Fruit fly (Drosophila melanogaster) whole organism, embryonic: ENCODE measurements around the gene Fancd2.

Experiments used
- Atf3 ChIP-seq: fragments of 200-800 bp; sonication (Bioruptor generic); optimal IDR thresholded peaks from 3 replicates; lab custom pipeline; 2016; ENCODE audit warnings: missing biosample characterization, missing genetic modification characterization
- Bgb ChIP-seq: fragments of 200-800 bp; sonication (Bioruptor generic); IDR thresholded peaks from 2 replicates; pipeline ENCODE4 v1.3.6; 2022; ENCODE audit warnings: missing biosample characterization, missing genetic modification characterization; ENCODE audit not compliant: partially characterized antibody
- CG10147 ChIP-seq: fragments of 200-800 bp; sonication (Bioruptor generic); optimal IDR thresholded peaks from 2 replicates; lab custom pipeline; 2019; ENCODE audit warnings: missing biosample characterization, mild to moderate bottlenecking, missing genetic modification characterization, moderate library complexity
- CG11398 ChIP-seq: fragments of 200-800 bp; sonication (Bioruptor generic); optimal IDR thresholded peaks from 2 replicates; lab custom pipeline; 2016; ENCODE audit warnings: missing biosample characterization, missing genetic modification characterization
- CG12104 ChIP-seq: fragments of 200-800 bp; sonication (Bioruptor generic); optimal IDR thresholded peaks from 3 replicates; lab custom pipeline; 2016; ENCODE audit warnings: missing biosample characterization, missing genetic modification characterization
- CG12391 ChIP-seq: fragments of 200-800 bp; sonication (Bioruptor generic); optimal IDR thresholded peaks from 3 replicates; lab custom pipeline; 2018; ENCODE audit warnings: missing biosample characterization, mild to moderate bottlenecking, missing genetic modification characterization, moderate library complexity
- CG15011 ChIP-seq: fragments of 200-800 bp; sonication (Bioruptor generic); optimal IDR thresholded peaks from 3 replicates; lab custom pipeline; 2018; ENCODE audit warnings: missing biosample characterization, mild to moderate bottlenecking, missing genetic modification characterization
- CG15269 ChIP-seq: fragments of 200-800 bp; sonication (Bioruptor generic); optimal IDR thresholded peaks from 2 replicates; lab custom pipeline; 2018; ENCODE audit warnings: missing biosample characterization, mild to moderate bottlenecking, missing genetic modification characterization, moderate library complexity
- CG15601 ChIP-seq: fragments of 200-800 bp; sonication (Bioruptor generic); optimal IDR thresholded peaks from 3 replicates; lab custom pipeline; 2019; ENCODE audit warnings: missing biosample characterization, mild to moderate bottlenecking, missing genetic modification characterization, moderate library complexity
- CG16813 ChIP-seq: fragments of 200-800 bp; sonication (Bioruptor generic); IDR thresholded peaks from 3 replicates; pipeline ENCODE4 v1.3.6; 2022; ENCODE audit warnings: missing biosample characterization, missing genetic modification characterization; ENCODE audit not compliant: partially characterized antibody
- CG18619 ChIP-seq: fragments of 200-800 bp; sonication (Bioruptor generic); optimal IDR thresholded peaks from 3 replicates; lab custom pipeline; 2017; ENCODE audit warnings: missing biosample characterization, mild to moderate bottlenecking, missing genetic modification characterization
- CG31441 ChIP-seq: fragments of 200-800 bp; sonication (Bioruptor generic); IDR thresholded peaks from 2 replicates; pipeline ENCODE4 v1.3.6; 2022; ENCODE audit warnings: missing biosample characterization, missing genetic modification characterization
- CG3847 ChIP-seq: fragments of 200-800 bp; sonication (Bioruptor generic); IDR thresholded peaks from 2 replicates; pipeline ENCODE4 v1.3.6; 2022; ENCODE audit warnings: missing biosample characterization, missing genetic modification characterization
- CG4617 ChIP-seq: fragments of 200-800 bp; sonication (Bioruptor generic); optimal IDR thresholded peaks from 3 replicates; lab custom pipeline; 2016; ENCODE audit warnings: missing biosample characterization, missing genetic modification characterization, borderline replicate concordance
- CG4854 ChIP-seq: fragments of 200-800 bp; sonication (Bioruptor generic); optimal IDR thresholded peaks from 2 replicates; lab custom pipeline; 2016; ENCODE audit warnings: missing biosample characterization, missing genetic modification characterization, inconsistent platforms
- CG6175 ChIP-seq: fragments of 200-800 bp; sonication (Bioruptor generic); IDR thresholded peaks from 3 replicates; pipeline ENCODE4 v1.3.6; 2022; ENCODE audit warnings: missing biosample characterization, missing genetic modification characterization
- CG7928 ChIP-seq: fragments of 200-800 bp; sonication (Bioruptor generic); optimal IDR thresholded peaks from 2 replicates; lab custom pipeline; 2017; ENCODE audit warnings: missing biosample characterization, mild to moderate bottlenecking, missing genetic modification characterization
- CG9817 ChIP-seq: fragments of 200-800 bp; sonication (Bioruptor generic); optimal IDR thresholded peaks from 2 replicates; lab custom pipeline; 2018; ENCODE audit warnings: missing biosample characterization, mild to moderate bottlenecking, missing genetic modification characterization, moderate library complexity
- CG9932 ChIP-seq: fragments of 200-800 bp; sonication (Bioruptor generic); IDR thresholded peaks from 2 replicates; pipeline ENCODE4 v1.3.6; 2022; ENCODE audit warnings: missing biosample characterization, missing genetic modification characterization
- CTCF ChIP-seq: fragments of 200-800 bp; sonication (Bioruptor generic); optimal IDR thresholded peaks from 2 replicates; lab custom pipeline; 2017; ENCODE audit warnings: missing biosample characterization, mild to moderate bottlenecking, missing genetic modification characterization, moderate library complexity
- CoRest ChIP-seq: fragments of 200-800 bp; sonication (Bioruptor generic); optimal IDR thresholded peaks from 3 replicates; lab custom pipeline; 2018; ENCODE audit warnings: missing biosample characterization, mild to moderate bottlenecking, missing genetic modification characterization, moderate library complexity
- D19A ChIP-seq: fragments of 200-800 bp; optimal IDR thresholded peaks from 3 replicates; lab custom pipeline; 2019; ENCODE audit warnings: missing biosample characterization, mild to moderate bottlenecking, missing genetic modification characterization, moderate library complexity
- Dip3 ChIP-seq: fragments of 200-800 bp; sonication (Bioruptor generic); optimal IDR thresholded peaks from 3 replicates; lab custom pipeline; 2016; ENCODE audit warnings: missing biosample characterization, missing genetic modification characterization
- Dp ChIP-seq: fragments of 200-800 bp; sonication (Bioruptor generic); optimal IDR thresholded peaks from 2 replicates; lab custom pipeline; 2018; ENCODE audit warnings: missing biosample characterization, mild to moderate bottlenecking, missing genetic modification characterization, moderate library complexity
- E2f1 ChIP-seq: fragments of 200-800 bp; sonication (Bioruptor generic); IDR thresholded peaks from 2 replicates; pipeline ENCODE4 v1.3.6; 2022; ENCODE audit warnings: missing biosample characterization, missing genetic modification characterization
- Fer2 ChIP-seq: fragments of 200-800 bp; sonication (Bioruptor generic); optimal IDR thresholded peaks from 2 replicates; lab custom pipeline; 2018; ENCODE audit warnings: missing biosample characterization, mild to moderate bottlenecking, missing genetic modification characterization, moderate library complexity
- Fer3 ChIP-seq: fragments of 200-800 bp; sonication (Bioruptor generic); optimal IDR thresholded peaks from 2 replicates; lab custom pipeline; 2018; ENCODE audit warnings: missing biosample characterization, mild to moderate bottlenecking, missing genetic modification characterization, moderate library complexity
- HHEX ChIP-seq: fragments of 200-800 bp; sonication (Bioruptor generic); optimal IDR thresholded peaks from 3 replicates; lab custom pipeline; 2017; ENCODE audit warnings: missing biosample characterization, mild to moderate bottlenecking, missing genetic modification characterization, missing genetic modification reagents
- HLH54F ChIP-seq: fragments of 200-800 bp; sonication (Bioruptor generic); optimal IDR thresholded peaks from 3 replicates; lab custom pipeline; 2016; ENCODE audit warnings: missing biosample characterization, missing genetic modification characterization
- HmgZ ChIP-seq: fragments of 200-800 bp; sonication (Bioruptor generic); optimal IDR thresholded peaks from 2 replicates; lab custom pipeline; 2018; ENCODE audit warnings: missing biosample characterization, mild to moderate bottlenecking, missing genetic modification characterization
- Jarid2 ChIP-seq: fragments of 200-800 bp; sonication (Bioruptor generic); optimal IDR thresholded peaks from 3 replicates; lab custom pipeline; 2017; ENCODE audit warnings: mild to moderate bottlenecking, missing biosample characterization, missing genetic modification reagents, missing genetic modification characterization
- Kr ChIP-seq: fragments of 200-800 bp; sonication (Bioruptor generic); optimal IDR thresholded peaks from 2 replicates; lab custom pipeline; 2017; ENCODE audit warnings: missing biosample characterization, mild to moderate bottlenecking, missing genetic modification characterization
- Lhr ChIP-seq: fragments of 200-800 bp; sonication (Bioruptor generic); optimal IDR thresholded peaks from 3 replicates; lab custom pipeline; 2017; ENCODE audit warnings: mild to moderate bottlenecking, missing biosample characterization, missing genetic modification reagents, missing genetic modification characterization
- MBD-R2 ChIP-seq: fragments of 200-800 bp; sonication (Bioruptor generic); IDR thresholded peaks from 2 replicates; pipeline ENCODE4 v1.3.6; 2022; ENCODE audit warnings: missing biosample characterization, missing genetic modification characterization
- Nf-YB ChIP-seq: fragments of 200-800 bp; sonication (Bioruptor generic); optimal IDR thresholded peaks from 3 replicates; lab custom pipeline; 2019; ENCODE audit warnings: missing biosample characterization, mild to moderate bottlenecking, missing genetic modification characterization, moderate library complexity
- Optix ChIP-seq: fragments of 200-800 bp; sonication (Bioruptor generic); IDR thresholded peaks from 3 replicates; pipeline ENCODE4 v1.3.6; 2022; ENCODE audit warnings: missing biosample characterization, missing genetic modification characterization
- Rfx ChIP-seq: fragments of 200-800 bp; sonication (Bioruptor generic); IDR thresholded peaks from 2 replicates; pipeline ENCODE4 v1.3.6; 2022; ENCODE audit warnings: missing biosample characterization, missing genetic modification characterization
- ab ChIP-seq: fragments of 200-800 bp; sonication (Bioruptor generic); optimal IDR thresholded peaks from 2 replicates; lab custom pipeline; 2016; ENCODE audit warnings: missing biosample characterization, missing genetic modification characterization
- az2 ChIP-seq: fragments of 200-800 bp; sonication (Bioruptor generic); optimal IDR thresholded peaks from 3 replicates; lab custom pipeline; 2016; ENCODE audit warnings: missing biosample characterization, missing genetic modification characterization
- ci ChIP-seq: fragments of 200-800 bp; sonication (Bioruptor generic); IDR thresholded peaks from 3 replicates; pipeline ENCODE4 v1.3.6; 2022; ENCODE audit warnings: missing biosample characterization, missing genetic modification characterization
- gsb-n ChIP-seq: fragments of 200-800 bp; sonication (Bioruptor generic); optimal IDR thresholded peaks from 3 replicates; lab custom pipeline; 2018; ENCODE audit warnings: missing biosample characterization, mild to moderate bottlenecking, missing genetic modification characterization
- hb ChIP-seq: fragments of 200-800 bp; sonication (Bioruptor generic); IDR thresholded peaks from 3 replicates; pipeline ENCODE4 v1.3.6; 2022; ENCODE audit warnings: missing biosample characterization, missing genetic modification characterization; ENCODE audit not compliant: partially characterized antibody
- inv ChIP-seq: fragments of 200-800 bp; sonication (Bioruptor generic); IDR thresholded peaks from 2 replicates; pipeline ENCODE4 v1.3.6; 2022; ENCODE audit warnings: missing biosample characterization, missing genetic modification characterization; ENCODE audit not compliant: partially characterized antibody
- lab ChIP-seq: fragments of 200-800 bp; sonication (Bioruptor generic); optimal IDR thresholded peaks from 3 replicates; lab custom pipeline; 2017; ENCODE audit warnings: missing biosample characterization, missing genetic modification characterization, mild to moderate bottlenecking, moderate library complexity, missing genetic modification reagents
- nau ChIP-seq: fragments of 200-800 bp; sonication (Bioruptor generic); optimal IDR thresholded peaks from 3 replicates; lab custom pipeline; 2017; ENCODE audit warnings: missing biosample characterization, mild to moderate bottlenecking, missing genetic modification characterization, missing genetic modification reagents
- pan ChIP-seq, 4 experiments: fragments of >200 bp in 3 of 4; fragments of 200-800 bp in 1 of 4; sonication (Bioruptor generic) in 1 of 4; optimal IDR thresholded peaks in 3 of 4; IDR thresholded peaks in 1 of 4; 2 replicates each; pipeline versions ENCODE4 v1.3.6 to Lab custom; 2017 to 2022; ENCODE audit warnings: missing biosample characterization in 2 of 4, missing genetic modification characterization in 2 of 4, mixed read lengths in 1 of 4
- slp2 ChIP-seq: fragments of 200-800 bp; sonication (Bioruptor generic); optimal IDR thresholded peaks from 2 replicates; lab custom pipeline; 2016; ENCODE audit warnings: missing biosample characterization, missing genetic modification characterization
- twi ChIP-seq: fragments of 200-800 bp; optimal IDR thresholded peaks from 2 replicates; lab custom pipeline; 2019; ENCODE audit warnings: missing biosample characterization, mild to moderate bottlenecking, missing genetic modification characterization, moderate library complexity
- zfh1 ChIP-seq: fragments of 200-800 bp; sonication (Bioruptor generic); IDR thresholded peaks from 3 replicates; pipeline ENCODE4 v1.3.6; 2022; ENCODE audit warnings: missing biosample characterization, missing genetic modification characterization

Gene Fancd2

dm6 chr3R:20850395-20851039 is 34.5 kb upstream of the Fancd2 start, which contains the start of gene RpS30 (continued):
- TF ChIP-seq CG31441 (peak; percentile 49), inv (peak; percentile 96), CG9817 (tag; lab: Kevin White, UChicago) (peak; percentile 42), pan (optimal IDR thresholded peaks at IDR 0.05; lab: Kevin White, UChicago) (no peak), pan (GFP tag; optimal IDR thresholded peaks at IDR 0.05 in 1 of 2, IDR thresholded peaks at IDR 0.05 in 1 of 2) (no peak), CG12104 (GFP tag; lab: Kevin White, UChicago) (peak; percentile 15), CG3847 (peak; percentile 71), CG9932 (GFP tag; lab: Robert Waterston, UW) (peak; percentile 70; the same call in 1 of the 2 replicates), Fer2 (no peak), ci (GFP tag; lab: Robert Waterston, UW) (peak; percentile 42; the same call in 2 of the 3 replicates), slp2 (GFP tag; lab: Kevin White, UChicago) (peak; percentile 15), CG4617 (peak; percentile 74), CG7928 (GFP tag; lab: Kevin White, UChicago) (peak; percentile 84), ab (no peak), Jarid2 (GFP tag; lab: Kevin White, UChicago) (peak; percentile 35), hb (GFP tag; lab: Robert Waterston, UW) (peak; percentile 96), CoRest (tag; lab: Kevin White, UChicago) (peak; percentile 68), CG6175 (no peak), CG16813 (peak; percentile 98), twi (tag; lab: Kevin White, UChicago) (peak; percentile 38), CG18619 (GFP tag; lab: Kevin White, UChicago) (peak; percentile 5), HHEX (no peak), nau (peak; percentile 2), CG11398 (GFP tag; lab: Kevin White, UChicago) (peak; percentile 15), CG4854 (GFP tag; lab: Kevin White, UChicago) (peak; percentile 33), az2 (GFP tag; lab: Kevin White, UChicago) (no peak), lab (GFP tag; lab: Kevin White, UChicago) (peak; percentile 58), HmgZ (tag; lab: Kevin White, UChicago) (peak; percentile 81), Optix (no peak), Dip3 (GFP tag; lab: Kevin White, UChicago) (peak; percentile 23), CG10147 (GFP tag; lab: Kevin White, UChicago) (peak; percentile 51), CG15269 (peak; percentile 24), CTCF (peak; percentile 41), Kr (peak; percentile 86), Lhr (GFP tag; lab: Kevin White, UChicago) (peak; percentile 66), Atf3 (GFP tag; lab: Kevin White, UChicago) (no peak), gsb-n (tag; lab: Kevin White, UChicago) (peak; percentile 21), CG15011 (GFP tag; lab: Kevin White, UChicago) (no peak), Rfx (GFP tag; lab: Robert Waterston, UW) (peak; percentile 71), MBD-R2 (GFP tag; lab: Robert Waterston, UW) (peak; percentile 43; the same call in 1 of the 2 replicates), HLH54F (GFP tag; lab: Kevin White, UChicago) (peak; percentile 39), Fer3 (peak; percentile 27), CG12391 (tag; lab: Kevin White, UChicago) (peak; percentile 56), zfh1 (GFP tag; lab: Robert Waterston, UW) (no peak), Bgb (GFP tag; lab: Robert Waterston, UW) (peak; percentile 98), CG15601 (tag; lab: Kevin White, UChicago) (peak; percentile 55), Dp (GFP tag; lab: Kevin White, UChicago) (peak; percentile 61), Nf-YB (GFP tag; lab: Kevin White, UChicago) (peak; percentile 44), E2f1 (peak; percentile 25; the same call in 1 of the 2 replicates), D19A (tag; lab: Kevin White, UChicago) (peak; percentile 7)
